Worm (Caenorhabditis elegans) whole organism, early embryonic: ENCODE results near the gene nac-1.

Experiments used
- B0310.2 ChIP-seq: sonication (generic microtip); optimal IDR thresholded peaks from 2 replicates; lab custom pipeline; 2016; ENCODE audit warnings: mild to moderate bottlenecking, missing genetic modification characterization, missing compliant biosample characterization
- F13C5.2 ChIP-seq: sonication (generic microtip); optimal IDR thresholded peaks from 2 replicates; lab custom pipeline; 2017; ENCODE audit warnings: mild to moderate bottlenecking, missing genetic modification characterization, inconsistent platforms, missing compliant biosample characterization
- aly-1 ChIP-seq: sonication (generic microtip); optimal IDR thresholded peaks from 2 replicates; lab custom pipeline; 2016; ENCODE audit warnings: missing genetic modification characterization, missing compliant biosample characterization
- ama-1 ChIP-seq: fragments of 150-350 bp; optimal IDR thresholded peaks from 2 replicates; lab custom pipeline; 2014
- ceh-13 ChIP-seq: fragments of 200-800 bp; sonication (Bioruptor generic); optimal IDR thresholded peaks from 2 replicates; lab custom pipeline; 2018; ENCODE audit warnings: mild to moderate bottlenecking, missing genetic modification characterization, missing compliant biosample characterization
- ceh-36 ChIP-seq: sonication (generic microtip); optimal IDR thresholded peaks from 2 replicates; lab custom pipeline; 2016; ENCODE audit warnings: missing genetic modification characterization, inconsistent platforms, missing compliant biosample characterization
- ets-7 ChIP-seq: sonication (generic microtip); optimal IDR thresholded peaks from 2 replicates; lab custom pipeline; 2016; ENCODE audit warnings: missing genotype, missing genetic modification characterization, missing compliant biosample characterization
- flt-1 ChIP-seq: fragments of 200-800 bp; sonication (Bioruptor generic); IDR thresholded peaks from 2 replicates; pipeline ENCODE4 v1.3.6; 2022; ENCODE audit warnings: missing genetic modification characterization, missing compliant biosample characterization
- hmbx-1 ChIP-seq: sonication (generic microtip); optimal IDR thresholded peaks from 2 replicates; lab custom pipeline; 2016; ENCODE audit warnings: mild to moderate bottlenecking, missing genetic modification characterization, missing compliant biosample characterization
- hmg-4 ChIP-seq: fragments of 200-800 bp; sonication (Bioruptor generic); optimal IDR thresholded peaks from 2 replicates; lab custom pipeline; 2018; ENCODE audit warnings: mild to moderate bottlenecking, missing genetic modification characterization, missing compliant biosample characterization
- hnd-1 ChIP-seq: sonication (generic microtip); optimal IDR thresholded peaks from 2 replicates; lab custom pipeline; 2016; ENCODE audit warnings: missing genetic modification characterization, missing compliant biosample characterization
- pes-1 ChIP-seq: fragments of 200-800 bp; sonication (Bioruptor generic); IDR thresholded peaks from 2 replicates; pipeline ENCODE4 v1.3.6; 2022; ENCODE audit warnings: missing genetic modification reagents, missing genetic modification characterization, missing compliant biosample characterization
- scrt-1 ChIP-seq: fragments of 200-800 bp; sonication (Bioruptor generic); IDR thresholded peaks from 2 replicates; pipeline ENCODE4 v1.3.6; 2022; ENCODE audit warnings: missing genetic modification characterization, missing compliant biosample characterization
- sea-1 ChIP-seq: fragments of 200-800 bp; sonication (Bioruptor generic); conservative IDR thresholded peaks from 2 replicates; pipeline ENCODE4 v1.3.6; 2022; ENCODE audit warnings: missing genetic modification characterization, missing compliant biosample characterization
- tbx-11 ChIP-seq: fragments of 200-800 bp; sonication (Bioruptor generic); IDR thresholded peaks from 2 replicates; pipeline ENCODE4 v1.3.6; 2022; ENCODE audit warnings: missing genetic modification characterization, missing compliant biosample characterization
- tbx-37 ChIP-seq: fragments of 200-800 bp; sonication (Bioruptor generic); conservative IDR thresholded peaks from 2 replicates; pipeline ENCODE4 v1.3.6; 2022; ENCODE audit warnings: missing genetic modification reagents, missing genetic modification characterization, missing compliant biosample characterization
- tra-4 ChIP-seq: sonication (generic microtip); optimal IDR thresholded peaks from 2 replicates; lab custom pipeline; 2017; ENCODE audit warnings: missing genetic modification characterization, missing compliant biosample characterization

The nac-1 gene

ce11 chrX:14907257-14907801 lies 12.4 kb downstream of the nac-1 start:
- TF ChIP-seq tbx-11 (GFP tag; lab: Robert Waterston, UW) (no peak), sea-1 (GFP tag; lab: Robert Waterston, UW) (no peak)

DNA sequence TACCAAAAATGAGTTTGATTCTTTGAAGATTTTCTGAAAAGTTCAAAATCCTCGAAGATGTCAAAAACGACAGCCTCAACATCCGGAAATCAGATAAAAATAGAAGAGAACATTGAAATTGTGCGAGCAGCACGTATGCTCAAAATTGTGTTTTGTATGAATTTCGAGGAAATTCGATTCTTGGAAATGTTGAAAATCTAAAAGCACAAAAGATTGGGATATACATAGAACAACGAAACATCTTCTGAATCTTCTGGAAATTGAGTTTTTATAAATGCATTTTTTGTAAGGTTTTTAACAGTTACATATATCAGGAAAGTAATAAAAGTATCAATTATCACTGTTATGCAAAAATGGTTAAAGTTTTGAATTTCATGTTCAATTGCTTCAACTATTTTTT lies 15.7 kb downstream of the nac-1 start:
- TF ChIP-seq ets-7 (tag; lab: Kevin White, UChicago) = no peak
- TF ChIP-seq pes-1 (GFP tag; lab: Robert Waterston, UW) = no peak
- no peak for TF ChIP-seq hmbx-1 (tag; lab: Kevin White, UChicago)
- TF ChIP-seq aly-1 (tag; lab: Kevin White, UChicago) = no peak
- no peak for TF ChIP-seq hmg-4 (GFP tag; lab: Kevin White, UChicago)
- no peak for TF ChIP-seq B0310.2 (tag; lab: Kevin White, UChicago)
- no peak for TF ChIP-seq flt-1
- TF ChIP-seq tbx-11 (GFP tag; lab: Robert Waterston, UW) = no peak
- TF ChIP-seq tra-4 (tag; lab: Kevin White, UChicago) = no peak
- TF ChIP-seq hnd-1 (tag; lab: Kevin White, UChicago) = no peak
- TF ChIP-seq sea-1 (GFP tag; lab: Robert Waterston, UW) = no peak
- TF ChIP-seq ceh-13 = no peak
- TF ChIP-seq ama-1 (lab: Kevin White, UChicago) = no peak
- no peak for TF ChIP-seq scrt-1
- no peak for TF ChIP-seq tbx-37 (GFP tag; lab: Robert Waterston, UW)
- no peak for TF ChIP-seq ceh-36
- no peak for TF ChIP-seq F13C5.2 (tag; lab: Kevin White, UChicago)

- TF ChIP-seq tbx-11 (GFP tag; lab: Robert Waterston, UW) = no peak
Measured at ce11 chrX:14916767-14917166, 21.8 kb downstream of the nac-1 start.

DNA sequence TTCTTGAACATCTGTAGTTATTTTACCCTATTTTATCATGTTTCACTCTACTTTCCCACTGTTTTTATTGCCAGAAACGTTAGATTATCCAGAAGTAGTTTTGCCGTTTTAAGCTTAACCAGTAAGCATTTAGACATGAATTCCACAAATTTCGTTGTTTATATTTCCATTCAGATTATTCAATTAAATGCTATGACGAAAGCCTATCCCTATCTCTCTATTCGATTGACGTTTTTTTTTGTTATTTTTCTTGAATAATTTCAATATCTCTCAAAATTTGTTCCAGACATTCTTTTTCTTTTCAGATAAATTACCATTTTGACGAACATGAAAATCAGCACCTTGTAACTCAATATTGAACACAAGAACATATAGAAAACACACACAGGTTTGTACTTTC lies 23.6 kb downstream of the nac-1 start, which contains the start of gene npr-40:
Gene npr-40 (plus strand): TSS at position 301 of the 400 bp plus-strand sequence.
- TF ChIP-seq sea-1 (GFP tag; lab: Robert Waterston, UW) = no peak
- no peak for TF ChIP-seq ama-1 (lab: Kevin White, UChicago)
- no peak for TF ChIP-seq aly-1 (tag; lab: Kevin White, UChicago)
- TF ChIP-seq tbx-37 (GFP tag; lab: Robert Waterston, UW) = no peak
- no peak for TF ChIP-seq ceh-36
- no peak for TF ChIP-seq hmg-4 (GFP tag; lab: Kevin White, UChicago)
- no peak for TF ChIP-seq ceh-13
- no peak for TF ChIP-seq hmbx-1 (tag; lab: Kevin White, UChicago)
- TF ChIP-seq tbx-11 (GFP tag; lab: Robert Waterston, UW) = no peak
- TF ChIP-seq ets-7 (tag; lab: Kevin White, UChicago) = no peak
- no peak for TF ChIP-seq flt-1
- TF ChIP-seq F13C5.2 (tag; lab: Kevin White, UChicago) = no peak

- TF ChIP-seq flt-1 = no peak
- no peak for TF ChIP-seq hnd-1 (tag; lab: Kevin White, UChicago)
- no peak for TF ChIP-seq pes-1 (GFP tag; lab: Robert Waterston, UW)
- no peak for TF ChIP-seq tbx-37 (GFP tag; lab: Robert Waterston, UW)
- TF ChIP-seq aly-1 (tag; lab: Kevin White, UChicago) = no peak
- no peak for TF ChIP-seq hmbx-1 (tag; lab: Kevin White, UChicago)
- TF ChIP-seq sea-1 (GFP tag; lab: Robert Waterston, UW) = no peak
- TF ChIP-seq tbx-11 (GFP tag; lab: Robert Waterston, UW) = no peak
- no peak for TF ChIP-seq F13C5.2 (tag; lab: Kevin White, UChicago)
- no peak for TF ChIP-seq scrt-1
- TF ChIP-seq ets-7 (tag; lab: Kevin White, UChicago) = no peak
- no peak for TF ChIP-seq ama-1 (lab: Kevin White, UChicago)
- TF ChIP-seq hmg-4 (GFP tag; lab: Kevin White, UChicago) = no peak
- no peak for TF ChIP-seq tra-4 (tag; lab: Kevin White, UChicago)
- TF ChIP-seq ceh-13 = no peak
- no peak for TF ChIP-seq ceh-36
Measured at ce11 chrX:14920880-14921279, 25.9 kb downstream of the nac-1 start.

DNA sequence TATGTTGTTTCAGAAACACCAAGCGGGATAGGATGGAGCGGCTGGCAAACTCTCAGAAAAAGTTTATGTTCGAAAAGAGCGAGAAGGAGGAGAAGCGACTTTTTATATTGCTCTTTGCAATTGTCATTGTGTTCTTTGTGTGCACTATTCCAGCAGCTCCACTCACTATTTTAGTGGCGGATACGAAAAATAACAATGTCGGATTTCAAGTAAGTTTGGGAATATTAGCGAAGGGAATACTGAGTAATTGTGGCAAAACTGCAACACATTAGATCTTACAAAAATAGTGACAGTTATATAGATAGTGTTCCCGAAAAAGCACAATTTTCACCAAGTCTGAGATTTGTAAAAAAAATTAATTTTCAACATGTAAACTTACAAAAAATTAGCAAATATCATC lies 27.8 kb downstream of the nac-1 start:
- no peak for TF ChIP-seq F13C5.2 (tag; lab: Kevin White, UChicago)
- TF ChIP-seq tra-4 (tag; lab: Kevin White, UChicago) = no peak
- no peak for TF ChIP-seq hmg-4 (GFP tag; lab: Kevin White, UChicago)
- TF ChIP-seq tbx-37 (GFP tag; lab: Robert Waterston, UW) = no peak
- TF ChIP-seq ceh-13 = no peak
- TF ChIP-seq hnd-1 (tag; lab: Kevin White, UChicago) = no peak
- TF ChIP-seq B0310.2 (tag; lab: Kevin White, UChicago) = no peak
- TF ChIP-seq ets-7 (tag; lab: Kevin White, UChicago) = no peak
- TF ChIP-seq sea-1 (GFP tag; lab: Robert Waterston, UW) = no peak
- TF ChIP-seq pes-1 (GFP tag; lab: Robert Waterston, UW) = no peak
- TF ChIP-seq aly-1 (tag; lab: Kevin White, UChicago) = no peak
- TF ChIP-seq hmbx-1 (tag; lab: Kevin White, UChicago) = no peak
- TF ChIP-seq ama-1 (lab: Kevin White, UChicago) = no peak
- no peak for TF ChIP-seq flt-1

ce11 chrX:14928854-14929253 lies 33.9 kb downstream of the nac-1 start, which contains the start of gene ntr-2:
TSS of gene ntr-2 (minus strand) at chrX:14928954.
- no peak for TF ChIP-seq hmbx-1 (tag; lab: Kevin White, UChicago)

- TF ChIP-seq hmg-4 (GFP tag; lab: Kevin White, UChicago) = no peak
Measured at ce11 chrX:14929512-14929911, 34.6 kb downstream of the nac-1 start.
